Worm (Caenorhabditis elegans): ENCODE data around the gene Y48A6B.9.

DNA sequence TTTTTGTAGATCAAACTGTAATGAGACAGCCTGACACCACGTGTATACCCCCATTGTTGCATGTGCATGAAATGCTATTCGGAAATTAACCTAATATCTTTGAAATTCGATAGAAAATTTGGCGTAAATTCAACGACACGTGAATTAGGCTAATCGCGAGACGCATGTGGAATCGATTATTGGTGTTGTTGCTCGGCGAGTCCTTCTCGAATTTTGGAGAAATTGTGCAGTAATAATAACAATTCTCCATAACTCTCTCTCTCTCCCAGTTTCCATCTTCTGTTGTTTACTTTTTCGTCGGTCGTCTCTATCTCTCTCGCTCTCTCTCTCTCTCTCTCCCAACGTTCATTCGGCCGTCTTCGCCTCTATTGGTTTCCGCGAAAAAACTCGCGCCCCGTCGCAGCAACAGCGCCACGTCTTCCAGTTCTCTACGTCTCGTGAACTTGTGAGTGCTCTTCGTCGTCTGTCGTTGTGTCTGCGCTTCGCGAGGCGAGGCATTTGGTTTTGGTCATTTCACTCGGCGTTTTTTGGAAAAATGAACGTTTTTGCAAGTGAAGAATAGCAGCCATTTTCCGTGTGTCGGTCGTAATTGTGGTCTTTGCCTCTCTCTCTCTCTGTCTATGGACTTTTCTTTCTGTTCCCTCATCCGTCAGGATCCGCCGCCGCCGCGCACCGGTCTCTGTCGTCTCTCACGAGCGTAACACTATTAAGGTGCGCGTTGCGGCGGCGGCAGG lies 21.7 kb downstream of the Y48A6B.9 start:
- TF ChIP-seq pqm-1 (tag; optimal IDR thresholded peaks at IDR 0.05) (no peak), nhr-6 (tag; optimal IDR thresholded peaks at IDR 0.05) (no peak), daf-12 (tag; optimal IDR thresholded peaks at IDR 0.05) (no peak), nhr-28 (tag; optimal IDR thresholded peaks at IDR 0.05) (peak; percentile 64), F10B5.3 (tag; optimal IDR thresholded peaks at IDR 0.05) (no peak), ceh-82 (tag; optimal IDR thresholded peaks at IDR 0.05) (no peak), R02D3.7 (tag; optimal IDR thresholded peaks at IDR 0.05) (no peak)
